Worm (Caenorhabditis elegans) whole organism, young adult: ENCODE data around the gene catp-4.

Source experiments
- C06A6.2 ChIP-seq: fragments of 200-800 bp; sonication (Bioruptor generic); conservative IDR thresholded peaks from 2 replicates; pipeline ENCODE4 v1.3.6; 2022; ENCODE audit warnings: missing genetic modification characterization, missing compliant biosample characterization
- T07F8.4 ChIP-seq: sonication (generic microtip); optimal IDR thresholded peaks from 2 replicates; lab custom pipeline; 2016; ENCODE audit warnings: mild to moderate bottlenecking, missing genetic modification characterization, moderate library complexity, missing compliant biosample characterization
- ZK185.1 ChIP-seq: sonication (generic microtip); optimal IDR thresholded peaks from 2 replicates; lab custom pipeline; 2016; ENCODE audit warnings: mild to moderate bottlenecking, missing genetic modification characterization, missing compliant biosample characterization; ENCODE audit not compliant: poor library complexity, severe bottlenecking
- akir-1 ChIP-seq: fragments of 200-800 bp; sonication (Bioruptor generic); optimal IDR thresholded peaks from 2 replicates; lab custom pipeline; 2018; ENCODE audit warnings: mild to moderate bottlenecking, missing genetic modification characterization, moderate library complexity, missing compliant biosample characterization
- ama-1 ChIP-seq, 3 experiments: fragments of 150-350 bp in 1 of 3; sonication (generic microtip) in 2 of 3; optimal IDR thresholded peaks; 2 replicates each; lab custom pipeline; 2014 to 2018; ENCODE audit warnings: missing biosample characterization in 2 of 3, missing genetic modification characterization in 2 of 3, missing genetic modification reagents in 2 of 3
- attf-3 ChIP-seq: fragments of 200-800 bp; sonication (Bioruptor generic); conservative IDR thresholded peaks from 2 replicates; pipeline ENCODE4 v1.3.6; 2022; ENCODE audit warnings: missing genetic modification reagents, missing genetic modification characterization, missing compliant biosample characterization
- bed-2 ChIP-seq: fragments of 200-800 bp; sonication (Bioruptor generic); IDR thresholded peaks from 2 replicates; pipeline ENCODE4 v1.3.6; 2022; ENCODE audit warnings: missing genetic modification reagents, missing genetic modification characterization, missing compliant biosample characterization
- dpff-1 ChIP-seq: sonication (generic microtip); optimal IDR thresholded peaks from 2 replicates; lab custom pipeline; 2017; ENCODE audit warnings: mild to moderate bottlenecking, missing genetic modification characterization, missing compliant biosample characterization
- lin-26 ChIP-seq: fragments of 200-800 bp; sonication (Bioruptor generic); IDR thresholded peaks from 2 replicates; pipeline ENCODE4 v1.3.6; 2022; ENCODE audit warnings: missing genetic modification reagents, missing genetic modification characterization, missing compliant biosample characterization
- pha-4 ChIP-seq: fragments of 150-350 bp; sonication (generic microtip); optimal IDR thresholded peaks from 2 replicates; lab custom pipeline; 2014; ENCODE audit warnings: missing biosample characterization, missing genetic modification reagents, missing genetic modification characterization
- snpc-4 ChIP-seq, 5 experiments: fragments of 150-350 bp in 1 of 5; sonication (generic microtip) in 4 of 5; optimal IDR thresholded peaks; 2 replicates each; lab custom pipeline; 2014 to 2018; ENCODE audit warnings: missing genetic modification characterization in 5 of 5, missing biosample characterization in 3 of 5, antibody characterized with exemption in 2 of 5, mild to moderate bottlenecking in 2 of 5, missing compliant biosample characterization in 2 of 5, missing genotype in 2 of 5, moderate library complexity in 2 of 5, missing genetic modification reagents in 1 of 5
- zim-3 ChIP-seq: sonication (generic microtip); optimal IDR thresholded peaks from 2 replicates; lab custom pipeline; 2017; ENCODE audit warnings: mild to moderate bottlenecking, missing genetic modification characterization, moderate library complexity, missing compliant biosample characterization

DNA sequence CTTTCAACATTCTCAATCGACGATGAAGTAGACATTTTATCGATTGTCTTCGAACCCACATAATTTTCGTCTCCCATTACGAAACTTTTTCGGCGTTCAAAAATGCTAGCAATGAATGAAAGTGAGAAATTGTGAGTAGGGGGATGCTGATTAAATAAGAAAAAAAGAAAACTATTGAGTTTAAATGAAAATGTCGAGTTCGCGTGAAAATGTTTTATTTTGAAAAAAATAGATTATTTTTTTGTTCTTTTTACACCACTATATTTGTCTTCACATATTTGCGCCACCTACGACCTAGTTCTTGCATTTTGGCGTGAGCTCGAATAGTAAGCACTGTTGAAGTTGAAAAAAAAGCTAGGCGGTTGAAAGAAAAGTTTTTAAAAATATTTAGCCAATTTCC lies 11.2 kb upstream of the catp-4 start, which contains the start of gene C01G12.3:
- TF ChIP-seq snpc-4 (GFP tag; optimal IDR thresholded peaks at IDR 0.05; lab: Kevin White, UChicago) (no peak), snpc-4 (tag; optimal IDR thresholded peaks at IDR 0.05; lab: Kevin White, UChicago) (no peak), dpff-1 (no peak), C06A6.2 (GFP tag; lab: Robert Waterston, UW) (no peak), attf-3 (GFP tag; lab: Robert Waterston, UW) (no peak), lin-26 (GFP tag; lab: Robert Waterston, UW) (no peak), T07F8.4 (tag; lab: Kevin White, UChicago) (no peak), zim-3 (tag; lab: Kevin White, UChicago) (no peak), akir-1 (no peak), pha-4 (no peak), ZK185.1 (tag; lab: Kevin White, UChicago) (no peak), bed-2 (GFP tag; lab: Robert Waterston, UW) (no peak), ama-1 (optimal IDR thresholded peaks at IDR 0.05; lab: Kevin White, UChicago) (no peak), ama-1 (GFP tag; optimal IDR thresholded peaks at IDR 0.05; lab: Kevin White, UChicago) (no peak)
